Worm (Caenorhabditis elegans) whole organism, midembryonic: ENCODE measurements around the gene nhr-117.

Experiments used
- T22C8.4 ChIP-seq: fragments of 200-800 bp; sonication (Bioruptor generic); IDR thresholded peaks from 2 replicates; pipeline ENCODE4 v1.3.6; 2022; ENCODE audit warnings: missing genetic modification characterization, missing compliant biosample characterization
- cog-1 ChIP-seq: sonication (generic microtip); optimal IDR thresholded peaks from 2 replicates; lab custom pipeline; 2016; ENCODE audit warnings: missing genetic modification characterization, missing compliant biosample characterization
- flt-1 ChIP-seq: fragments of 200-800 bp; sonication (Bioruptor generic); IDR thresholded peaks from 2 replicates; pipeline ENCODE4 v1.3.6; 2022; ENCODE audit warnings: missing genetic modification characterization, missing compliant biosample characterization
- klf-2 ChIP-seq: fragments of 200-800 bp; sonication (Bioruptor generic); conservative IDR thresholded peaks from 2 replicates; pipeline ENCODE4 v1.3.6; 2022; ENCODE audit warnings: missing genetic modification reagents, missing genetic modification characterization, missing compliant biosample characterization
- med-1 ChIP-seq: sonication (generic microtip); optimal IDR thresholded peaks from 2 replicates; lab custom pipeline; 2017; ENCODE audit warnings: missing genetic modification characterization, mild to moderate bottlenecking, missing compliant biosample characterization, antibody characterized with exemption, missing genetic modification reagents; ENCODE audit not compliant: insufficient read depth
- ref-1 ChIP-seq: fragments of 200-800 bp; sonication (Bioruptor generic); conservative IDR thresholded peaks from 2 replicates; pipeline ENCODE4 v1.3.6; 2022; ENCODE audit warnings: missing genetic modification reagents, missing genetic modification characterization, missing compliant biosample characterization
- tab-1 ChIP-seq: fragments of 200-800 bp; sonication (Bioruptor generic); IDR thresholded peaks from 2 replicates; pipeline ENCODE4 v1.3.6; 2022; ENCODE audit warnings: missing genetic modification characterization, missing compliant biosample characterization
- ztf-23 ChIP-seq: fragments of 200-800 bp; sonication (Bioruptor generic); IDR thresholded peaks from 2 replicates; pipeline ENCODE4 v1.3.6; 2022; ENCODE audit warnings: missing genetic modification reagents, missing genetic modification characterization, missing compliant biosample characterization
- ztf-29 ChIP-seq: fragments of 200-800 bp; sonication (Bioruptor generic); IDR thresholded peaks from 2 replicates; pipeline ENCODE4 v1.3.6; 2022; ENCODE audit warnings: missing genetic modification reagents, missing genetic modification characterization, missing compliant biosample characterization

ce11 chrV:1570679-1571078 lies 50.6 kb downstream of the nhr-117 start:
- TF ChIP-seq cog-1 (tag; lab: Kevin White, UChicago) (peak; percentile 43), ztf-23 (GFP tag; lab: Robert Waterston, UW) (no peak), flt-1 (GFP tag; lab: Robert Waterston, UW) (no peak), tab-1 (GFP tag; lab: Robert Waterston, UW) (no peak), ztf-29 (no peak), T22C8.4 (no peak), klf-2 (no peak), med-1 (GFP tag; lab: Kevin White, UChicago) (no peak), ref-1 (GFP tag; lab: Robert Waterston, UW) (no peak)
